Worm (Caenorhabditis elegans): ENCODE data around the gene npp-22.

Gene npp-22

ce11 chrV:11755848-11756247, 22.6 kb upstream of the npp-22 start:
- TF ChIP-seq C34F6.9 (tag; optimal IDR thresholded peaks at IDR 0.05) = no peak
- no peak for TF ChIP-seq F13H6.1 (tag; optimal IDR thresholded peaks at IDR 0.05)
- TF ChIP-seq nhr-12 (tag; optimal IDR thresholded peaks at IDR 0.05) = no peak
- peak; percentile 57 for TF ChIP-seq fos-1 (tag; optimal IDR thresholded peaks at IDR 0.05)
- no peak for TF ChIP-seq egl-27 (tag; optimal IDR thresholded peaks at IDR 0.05)
- no peak for TF ChIP-seq lin-13 (GFP tag; optimal IDR thresholded peaks at IDR 0.05)
- peak; percentile 2 for TF ChIP-seq sma-9 (GFP tag; optimal IDR thresholded peaks at IDR 0.05)
- no peak for TF ChIP-seq sma-9 (tag; optimal IDR thresholded peaks at IDR 0.05)
- no peak for TF ChIP-seq ama-1 (optimal IDR thresholded peaks at IDR 0.05)
- TF ChIP-seq R02D3.7 (tag; optimal IDR thresholded peaks at IDR 0.05) = no peak

DNA sequence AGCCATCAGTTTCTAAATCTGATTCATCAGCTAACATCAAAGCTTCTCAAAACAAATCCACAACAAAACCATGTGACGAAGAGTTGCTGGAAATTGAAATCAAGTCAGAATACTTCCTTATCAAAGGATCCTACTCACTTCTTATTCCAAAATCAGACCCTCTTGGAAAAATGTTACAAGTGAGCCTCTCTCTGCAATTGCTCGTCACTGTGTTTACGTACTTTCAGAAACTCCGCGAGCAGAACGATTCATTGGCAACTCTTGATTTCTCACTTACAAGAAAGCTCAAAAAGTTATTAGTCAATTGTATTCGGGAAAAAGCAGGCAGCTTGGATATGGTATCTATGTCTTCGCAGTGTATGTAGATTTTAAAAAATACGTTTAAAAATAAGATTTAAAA, 18.2 kb upstream of the npp-22 start:
- TF ChIP-seq mbf-1 (tag; optimal IDR thresholded peaks at IDR 0.05) (no peak), Y55F3AM.14 (GFP tag; optimal IDR thresholded peaks at IDR 0.05) (no peak), ztf-11 (tag; optimal IDR thresholded peaks at IDR 0.05) (no peak)

DNA sequence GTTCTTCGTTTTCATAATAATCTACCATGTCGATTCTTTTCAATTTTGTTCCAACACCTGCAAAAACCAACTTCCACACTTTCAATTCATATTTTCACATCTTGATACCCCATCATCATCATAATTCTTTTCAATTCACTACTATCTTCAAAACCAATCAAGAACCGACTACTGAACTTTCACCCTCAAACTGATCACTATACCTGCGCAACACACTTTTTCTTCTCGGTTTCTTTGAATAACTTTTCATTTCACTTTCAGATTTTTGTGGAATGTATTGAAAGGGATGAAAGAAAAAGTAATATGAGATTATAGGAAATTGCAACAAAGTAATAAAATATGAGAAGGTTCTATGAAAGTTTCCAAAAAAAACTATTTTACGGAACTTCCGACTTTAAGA, 7.8 kb upstream of the npp-22 start:
- peak; percentile 69 for TF ChIP-seq blmp-1 (tag; optimal IDR thresholded peaks at IDR 0.05; ENCODE audit: insufficient read depth)
- TF ChIP-seq ama-1 (optimal IDR thresholded peaks at IDR 0.05) = no peak
- TF ChIP-seq ztf-11 (tag; optimal IDR thresholded peaks at IDR 0.05) = no peak
- no peak for TF ChIP-seq nhr-25 (tag; optimal IDR thresholded peaks at IDR 0.05)

DNA sequence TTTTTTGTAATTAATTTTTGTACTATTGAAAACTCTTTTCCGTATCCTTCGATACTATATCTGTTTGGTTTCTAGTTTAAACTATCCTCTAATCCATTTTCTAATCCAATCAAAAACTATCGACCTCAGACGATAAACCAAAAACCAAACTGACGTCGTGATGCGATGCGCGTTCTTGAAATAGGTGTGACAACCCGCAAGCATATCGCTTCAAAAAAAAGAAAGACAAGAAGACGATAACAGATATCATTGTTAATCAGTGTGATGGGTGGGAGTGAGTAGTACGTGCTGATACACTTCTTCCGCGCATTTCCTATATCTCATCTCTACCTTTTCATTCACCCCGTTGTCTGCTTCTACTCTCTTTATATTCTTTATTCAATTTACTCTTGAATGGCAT, 6.5 kb upstream of the npp-22 start, which contains the start of gene T04F3.1:
Gene T04F3.1 (plus strand): TSS at position 246 of the 400 bp plus-strand sequence.
- TF ChIP-seq egl-27 (tag; optimal IDR thresholded peaks at IDR 0.05) = no peak
- TF ChIP-seq sma-9 (GFP tag; optimal IDR thresholded peaks at IDR 0.05) = peak; percentile 75
- TF ChIP-seq sma-9 (tag; optimal IDR thresholded peaks at IDR 0.05) = no peak
- no peak for TF ChIP-seq lin-13 (GFP tag; optimal IDR thresholded peaks at IDR 0.05)
- TF ChIP-seq nhr-21 (tag; optimal IDR thresholded peaks at IDR 0.05) = peak; percentile 41

DNA sequence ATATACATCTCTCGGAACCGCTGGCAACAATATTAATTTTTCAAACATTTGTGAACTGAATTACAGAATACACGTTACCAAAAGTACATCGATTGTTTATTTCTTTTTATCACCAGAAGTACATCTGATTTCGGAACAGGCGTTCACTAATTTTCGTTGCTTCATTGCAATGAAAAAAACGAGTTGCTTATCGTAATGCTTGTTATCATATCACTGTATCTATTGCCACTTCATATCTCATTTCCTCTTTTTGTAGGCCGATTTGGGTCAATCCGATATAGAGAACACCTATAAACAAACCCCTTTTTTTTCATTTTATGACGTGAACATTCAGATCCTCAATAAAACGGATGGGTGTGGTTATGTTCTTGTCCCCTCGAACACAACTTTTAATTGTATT, 4.1 kb upstream of the npp-22 start:
- TF ChIP-seq mbf-1 (tag; optimal IDR thresholded peaks at IDR 0.05) = no peak
- TF ChIP-seq lin-13 (GFP tag; optimal IDR thresholded peaks at IDR 0.05) = no peak
- no peak for TF ChIP-seq ztf-11 (tag; optimal IDR thresholded peaks at IDR 0.05)
- no peak for TF ChIP-seq nhr-21 (tag; optimal IDR thresholded peaks at IDR 0.05)
- TF ChIP-seq gmeb-1 (tag; optimal IDR thresholded peaks at IDR 0.05) = no peak
- no peak for TF ChIP-seq peb-1 (tag; optimal IDR thresholded peaks at IDR 0.05)
- no peak for TF ChIP-seq dmd-4 (tag; optimal IDR thresholded peaks at IDR 0.05)
- TF ChIP-seq Y55F3AM.14 (GFP tag; optimal IDR thresholded peaks at IDR 0.05) = no peak
- TF ChIP-seq sem-4 (tag; optimal IDR thresholded peaks at IDR 0.05) = no peak
- no peak for TF ChIP-seq lsy-2 (tag; optimal IDR thresholded peaks at IDR 0.05)
- TF ChIP-seq nhr-11 (tag; optimal IDR thresholded peaks at IDR 0.05) = no peak
- TF ChIP-seq ama-1 (optimal IDR thresholded peaks at IDR 0.05) = no peak

DNA sequence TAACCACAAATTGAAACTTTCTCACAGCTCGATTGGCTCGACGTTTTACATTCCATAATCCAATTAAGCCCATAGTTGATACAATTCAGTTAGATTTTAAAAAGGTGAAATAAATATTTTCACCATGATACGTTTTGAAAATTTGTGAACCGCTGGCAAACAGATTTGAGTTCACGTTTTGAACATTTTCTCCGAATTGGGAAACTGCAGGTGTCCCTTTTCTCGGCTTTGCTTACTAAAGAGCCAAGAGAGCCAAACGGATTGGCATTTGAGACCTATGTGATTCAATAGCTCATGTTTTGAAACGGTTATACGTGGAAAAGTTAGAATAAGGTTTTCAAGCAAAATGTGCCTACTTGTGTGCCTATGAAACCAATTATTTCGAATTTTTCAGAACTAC, 3.6 kb upstream of the npp-22 start, which contains the start of gene spe-42:
Gene spe-42 (minus strand): TSS at position 101 of the 400 bp plus-strand sequence.
- TF ChIP-seq ceh-16 (tag; optimal IDR thresholded peaks at IDR 0.05) (no peak), ztf-11 (tag; optimal IDR thresholded peaks at IDR 0.05) (no peak), snpc-4 (tag; optimal IDR thresholded peaks at IDR 0.05) (no peak), fos-1 (tag; optimal IDR thresholded peaks at IDR 0.05) (no peak), ama-1 (optimal IDR thresholded peaks at IDR 0.05) (no peak), R02D3.7 (tag; optimal IDR thresholded peaks at IDR 0.05) (no peak), nhr-25 (tag; optimal IDR thresholded peaks at IDR 0.05) (no peak), nhr-10 (tag; optimal IDR thresholded peaks at IDR 0.05) (no peak), alr-1 (tag; optimal IDR thresholded peaks at IDR 0.05) (no peak), blmp-1 (tag; optimal IDR thresholded peaks at IDR 0.05; ENCODE audit: insufficient read depth) (no peak), dmd-4 (tag; optimal IDR thresholded peaks at IDR 0.05) (no peak), mdl-1 (tag; optimal IDR thresholded peaks at IDR 0.05) (no peak)

DNA sequence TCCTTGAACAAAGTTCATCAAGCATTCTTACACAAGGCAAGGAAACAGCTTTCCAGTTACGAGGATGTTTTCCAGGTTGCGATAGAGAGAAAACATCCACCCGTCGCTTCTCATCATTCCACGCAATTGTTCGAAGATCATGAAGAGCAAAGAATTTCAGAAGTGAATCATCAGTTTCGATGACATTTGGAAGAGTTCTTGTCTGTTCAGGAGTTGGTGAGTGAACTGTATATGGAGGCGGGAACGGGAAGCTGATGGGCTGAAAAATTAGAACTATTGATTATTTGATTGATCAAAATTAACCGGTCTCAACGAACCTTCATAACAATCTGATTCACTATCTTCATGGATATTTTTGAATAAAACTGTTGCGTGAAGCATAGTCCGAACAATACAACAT, 1.2 kb downstream of the npp-22 start:
- TF ChIP-seq nhr-21 (tag; optimal IDR thresholded peaks at IDR 0.05) (no peak), nhr-25 (tag; optimal IDR thresholded peaks at IDR 0.05) (no peak), lin-13 (GFP tag; optimal IDR thresholded peaks at IDR 0.05) (no peak), lin-11 (tag; optimal IDR thresholded peaks at IDR 0.05) (no peak), sma-3 (GFP tag; optimal IDR thresholded peaks at IDR 0.05) (no peak), unc-39 (tag; optimal IDR thresholded peaks at IDR 0.05) (no peak), nhr-23 (tag; optimal IDR thresholded peaks at IDR 0.05) (no peak), unc-62 (GFP tag; optimal IDR thresholded peaks at IDR 0.05) (no peak), snpc-4 (tag; optimal IDR thresholded peaks at IDR 0.05) (no peak), mdl-1 (tag; optimal IDR thresholded peaks at IDR 0.05) (no peak), sem-4 (tag; optimal IDR thresholded peaks at IDR 0.05) (no peak), gmeb-1 (tag; optimal IDR thresholded peaks at IDR 0.05) (no peak)

Measured in whole organism, L2 larva.